Worm (Caenorhabditis elegans) whole organism, mixed stage, embryonic: Measurements from ENCODE around the gene Y45F10B.3.
"Not testable (repeated sequence)": the region's sequence is repeated elsewhere in the genome, so short reads cannot be mapped to it uniquely, and the experiment has no call there.

ENCODE experiments used
- M03D4.4 ChIP-seq: sonication (generic microtip); optimal IDR thresholded peaks from 2 replicates; lab custom pipeline; 2017; ENCODE audit warnings: mild to moderate bottlenecking, missing genetic modification characterization, missing compliant biosample characterization
- bed-3 ChIP-seq: fragments of 200-800 bp; sonication (Bioruptor generic); optimal IDR thresholded peaks from 3 replicates; lab custom pipeline; 2018; ENCODE audit warnings: mild to moderate bottlenecking, missing genetic modification characterization, moderate library complexity, missing compliant biosample characterization
- blmp-1 ChIP-seq: fragments of 150-350 bp; optimal IDR thresholded peaks from 2 replicates; lab custom pipeline; 2014; ENCODE audit warnings: missing biosample characterization, missing genetic modification characterization
- ceh-39 ChIP-seq: fragments of 150-350 bp; optimal IDR thresholded peaks from 2 replicates; lab custom pipeline; 2014; ENCODE audit warnings: missing biosample characterization, missing genetic modification characterization
- ceh-43 ChIP-seq: fragments of 200-800 bp; sonication (Bioruptor generic); optimal IDR thresholded peaks from 2 replicates; lab custom pipeline; 2018; ENCODE audit warnings: mild to moderate bottlenecking, missing genetic modification characterization, moderate library complexity, missing compliant biosample characterization
- ceh-83 ChIP-seq: fragments of 200-800 bp; sonication (Bioruptor generic); optimal IDR thresholded peaks from 2 replicates; lab custom pipeline; 2018; ENCODE audit warnings: mild to moderate bottlenecking, missing genetic modification characterization, missing compliant biosample characterization
- ces-1 ChIP-seq: fragments of 150-350 bp; optimal IDR thresholded peaks from 2 replicates; lab custom pipeline; 2014; ENCODE audit warnings: missing biosample characterization, missing genetic modification reagents, missing genetic modification characterization
- cnd-1 ChIP-seq: fragments of 200-800 bp; sonication (Bioruptor generic); optimal IDR thresholded peaks from 2 replicates; lab custom pipeline; 2018; ENCODE audit warnings: mild to moderate bottlenecking, missing genetic modification characterization, missing compliant biosample characterization
- drap-1 ChIP-seq: fragments of 200-800 bp; sonication (Bioruptor generic); optimal IDR thresholded peaks from 3 replicates; lab custom pipeline; 2018; ENCODE audit warnings: mild to moderate bottlenecking, missing genetic modification characterization, missing compliant biosample characterization
- elt-1 ChIP-seq: sonication (generic microtip); optimal IDR thresholded peaks from 2 replicates; lab custom pipeline; 2017; ENCODE audit warnings: missing genetic modification characterization, mild to moderate bottlenecking, missing compliant biosample characterization, antibody characterized with exemption, moderate library complexity, borderline replicate concordance; ENCODE audit not compliant: insufficient read depth
- elt-3 ChIP-seq: fragments of 150-350 bp; optimal IDR thresholded peaks from 2 replicates; lab custom pipeline; 2014; ENCODE audit warnings: missing biosample characterization, missing genetic modification characterization
- flh-1 ChIP-seq: fragments of 200-800 bp; sonication (Bioruptor generic); optimal IDR thresholded peaks from 2 replicates; lab custom pipeline; 2018; ENCODE audit warnings: mild to moderate bottlenecking, missing genetic modification characterization, moderate library complexity, missing compliant biosample characterization
- ham-2 ChIP-seq: fragments of 200-800 bp; sonication (Bioruptor generic); optimal IDR thresholded peaks from 2 replicates; lab custom pipeline; 2018; ENCODE audit warnings: mild to moderate bottlenecking, missing genetic modification characterization, missing compliant biosample characterization
- hlh-1 ChIP-seq: fragments of 150-350 bp; optimal IDR thresholded peaks from 2 replicates; lab custom pipeline; 2014; ENCODE audit warnings: missing biosample characterization, missing genetic modification reagents, missing genetic modification characterization
- lin-13 ChIP-seq: fragments of 150-350 bp; optimal IDR thresholded peaks from 2 replicates; lab custom pipeline; 2014; ENCODE audit warnings: missing biosample characterization, missing genetic modification characterization
- lin-32 ChIP-seq: fragments of 200-800 bp; sonication (Bioruptor generic); optimal IDR thresholded peaks from 2 replicates; lab custom pipeline; 2018; ENCODE audit warnings: mild to moderate bottlenecking, missing genetic modification characterization, missing compliant biosample characterization
- lsy-2 ChIP-seq: fragments of 150-350 bp; optimal IDR thresholded peaks from 2 replicates; lab custom pipeline; 2014; ENCODE audit warnings: missing biosample characterization, missing genetic modification characterization
- mab-5 ChIP-seq: fragments of 150-350 bp; optimal IDR thresholded peaks from 2 replicates; lab custom pipeline; 2014; ENCODE audit warnings: missing biosample characterization, missing genetic modification characterization
- mep-1 ChIP-seq: fragments of 150-350 bp; optimal IDR thresholded peaks from 2 replicates; lab custom pipeline; 2017; ENCODE audit warnings: missing biosample characterization, missing genetic modification reagents, missing genetic modification characterization, inconsistent platforms
- mls-2 ChIP-seq: sonication (generic microtip); optimal IDR thresholded peaks from 2 replicates; lab custom pipeline; 2016; ENCODE audit warnings: mild to moderate bottlenecking, missing genetic modification characterization, moderate library complexity, missing compliant biosample characterization
- nhr-12 ChIP-seq: fragments of 150-350 bp; optimal IDR thresholded peaks from 2 replicates; lab custom pipeline; 2014; ENCODE audit warnings: missing biosample characterization, missing genetic modification characterization
- nhr-2 ChIP-seq: fragments of 150-350 bp; optimal IDR thresholded peaks from 2 replicates; lab custom pipeline; 2014; ENCODE audit warnings: missing biosample characterization, missing genetic modification characterization
- nhr-237 ChIP-seq: fragments of 150-350 bp; optimal IDR thresholded peaks from 2 replicates; lab custom pipeline; 2014; ENCODE audit warnings: missing biosample characterization, missing genetic modification characterization
- nhr-28 ChIP-seq: fragments of 150-350 bp; optimal IDR thresholded peaks from 2 replicates; lab custom pipeline; 2014; ENCODE audit warnings: missing biosample characterization, missing genetic modification characterization
- nhr-76 ChIP-seq: sonication (generic microtip); optimal IDR thresholded peaks from 2 replicates; lab custom pipeline; 2017; ENCODE audit warnings: missing biosample characterization, missing genetic modification characterization
- pha-4 ChIP-seq: fragments of 150-350 bp; optimal IDR thresholded peaks from 2 replicates; lab custom pipeline; 2018; ENCODE audit warnings: missing biosample characterization, missing genetic modification reagents, missing genetic modification characterization
- sem-2 ChIP-seq: fragments of 200-800 bp; sonication (Bioruptor generic); optimal IDR thresholded peaks from 2 replicates; lab custom pipeline; 2018; ENCODE audit warnings: mild to moderate bottlenecking, missing genetic modification characterization, missing compliant biosample characterization
- sptf-1 ChIP-seq: sonication (generic microtip); optimal IDR thresholded peaks from 2 replicates; lab custom pipeline; 2017; ENCODE audit warnings: mild to moderate bottlenecking, missing genetic modification characterization, moderate library complexity, missing compliant biosample characterization
- tbx-8 ChIP-seq: fragments of 200-800 bp; sonication (Bioruptor generic); optimal IDR thresholded peaks from 2 replicates; lab custom pipeline; 2018; ENCODE audit warnings: mild to moderate bottlenecking, missing genetic modification characterization, moderate library complexity, missing compliant biosample characterization
- unc-120 ChIP-seq: sonication (generic microtip); optimal IDR thresholded peaks from 2 replicates; lab custom pipeline; 2017; ENCODE audit warnings: missing genetic modification characterization, missing compliant biosample characterization; ENCODE audit not compliant: poor library complexity, severe bottlenecking
- unc-62 ChIP-seq: fragments of 150-350 bp; optimal IDR thresholded peaks from 2 replicates; lab custom pipeline; 2014; ENCODE audit warnings: missing biosample characterization, missing genetic modification reagents, missing genetic modification characterization
- zip-8 ChIP-seq: fragments of 150-350 bp; optimal IDR thresholded peaks from 2 replicates; lab custom pipeline; 2014; ENCODE audit warnings: missing biosample characterization, missing genetic modification characterization
- ztf-11 ChIP-seq: fragments of 150-350 bp; optimal IDR thresholded peaks from 2 replicates; lab custom pipeline; 2014; ENCODE audit warnings: missing biosample characterization, missing genetic modification characterization

The Y45F10B.3 gene

DNA sequence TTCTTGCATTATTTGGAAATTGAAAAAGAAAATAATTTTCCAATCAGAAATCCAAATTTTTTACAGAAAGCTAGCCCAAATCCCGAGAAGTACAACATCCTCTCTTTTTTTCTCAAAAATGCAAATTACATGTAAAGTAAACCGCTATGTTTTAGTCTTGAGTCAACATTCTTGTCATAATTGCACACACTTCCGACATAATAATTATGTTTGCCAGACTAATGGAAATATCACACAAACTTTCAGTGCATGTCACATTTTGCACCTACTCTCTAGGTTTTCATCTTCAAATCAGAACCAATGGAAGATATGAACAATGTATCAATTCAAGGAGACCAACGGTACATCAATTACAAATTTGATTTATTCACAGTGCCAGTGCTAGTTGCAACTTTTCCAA lies 8.8 kb upstream of the Y45F10B.3 start, which contains the start of gene sru-11:
Gene sru-11 (plus strand): TSS at position 301 of the 400 bp plus-strand sequence.
- TF ChIP-seq flh-1 = no peak
- TF ChIP-seq bed-3 (GFP tag; lab: Kevin White, UChicago) = no peak
- no peak for TF ChIP-seq ztf-11 (tag; lab: Kevin White, UChicago)
- TF ChIP-seq ceh-43 = no peak
- TF ChIP-seq drap-1 (GFP tag; lab: Kevin White, UChicago) = no peak
- no peak for TF ChIP-seq cnd-1 (tag; lab: Kevin White, UChicago)
- TF ChIP-seq tbx-8 (GFP tag; lab: Kevin White, UChicago) = no peak
- no peak for TF ChIP-seq nhr-2 (tag; lab: Kevin White, UChicago)
- TF ChIP-seq sptf-1 (tag; lab: Kevin White, UChicago) = no peak
- TF ChIP-seq lin-32 = no peak
- no peak for TF ChIP-seq mls-2 (tag; lab: Kevin White, UChicago)
- TF ChIP-seq elt-3 (tag; lab: Kevin White, UChicago) = no peak

ce11 chrIV:13587175-13587574 lies 6.3 kb upstream of the Y45F10B.3 start, which contains the start of gene Y45F10B.12:
Gene Y45F10B.12, plus strand, starts transcription at chrIV:13587475.
- TF ChIP-seq lin-13 (tag; lab: Kevin White, UChicago) (no peak), bed-3 (GFP tag; lab: Kevin White, UChicago) (no peak), sptf-1 (tag; lab: Kevin White, UChicago) (no peak), blmp-1 (tag; lab: Kevin White, UChicago) (no peak), unc-120 (tag; lab: Kevin White, UChicago) (no peak), zip-8 (no peak), ztf-11 (tag; lab: Kevin White, UChicago) (no peak), cnd-1 (tag; lab: Kevin White, UChicago) (no peak), ceh-83 (GFP tag; lab: Kevin White, UChicago) (no peak), ceh-43 (no peak)

ce11 chrIV:13588544-13589043 lies 4.9 kb upstream of the Y45F10B.3 start, which contains the start of gene sru-9:
Gene sru-9, plus strand, starts transcription at chrIV:13588993.
- TF ChIP-seq mep-1, ceh-39, nhr-12 (tag; lab: Kevin White, UChicago): not testable (repeated sequence)

DNA sequence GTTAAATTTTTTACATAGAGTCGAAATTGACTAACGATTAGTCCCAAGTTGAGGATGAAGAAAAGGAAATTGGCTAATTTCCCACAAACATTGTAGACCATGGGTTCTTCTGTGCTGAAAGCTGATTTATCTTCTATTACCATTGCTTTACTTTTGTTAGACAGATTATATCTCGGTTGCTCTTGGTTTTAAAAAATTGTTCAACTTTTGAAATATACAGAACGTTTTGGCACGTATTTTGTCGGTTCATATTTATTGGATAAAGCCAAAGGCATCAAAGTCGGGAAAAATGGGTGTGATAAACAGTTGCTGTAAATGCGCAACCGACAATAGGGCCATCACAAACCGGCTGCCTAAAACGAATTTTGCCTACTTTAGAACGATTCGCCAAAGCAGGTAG lies 1.8 kb upstream of the Y45F10B.3 start, which contains the start of gene tsp-5:
Gene tsp-5 (minus strand): TSS at position 101 of the 400 bp plus-strand sequence.
- TF ChIP-seq cnd-1 (tag; lab: Kevin White, UChicago) (no peak), mep-1 (tag; lab: Kevin White, UChicago) (no peak), unc-120 (tag; lab: Kevin White, UChicago) (no peak), unc-62 (GFP tag; lab: Kevin White, UChicago) (no peak), nhr-237 (no peak), nhr-76 (no peak), mab-5 (tag; lab: Kevin White, UChicago) (no peak), elt-1 (tag; lab: Kevin White, UChicago) (no peak), blmp-1 (tag; lab: Kevin White, UChicago) (no peak), bed-3 (GFP tag; lab: Kevin White, UChicago) (no peak), hlh-1 (tag; lab: Kevin White, UChicago) (no peak), sem-2 (GFP tag; lab: Kevin White, UChicago) (no peak), drap-1 (GFP tag; lab: Kevin White, UChicago) (no peak)

ce11 chrIV:13597813-13598212 lies 4.4 kb downstream of the Y45F10B.3 start, which contains the start of gene Y45F10B.9:
Gene Y45F10B.9, minus strand, starts transcription at chrIV:13597913.
- TF ChIP-seq nhr-28; drap-1 (GFP tag; lab: Kevin White, UChicago); mab-5 (tag; lab: Kevin White, UChicago): not testable (repeated sequence)
- TF ChIP-seq, all 35 proteins: peak for 0; not testable (repeated sequence) for 35

DNA sequence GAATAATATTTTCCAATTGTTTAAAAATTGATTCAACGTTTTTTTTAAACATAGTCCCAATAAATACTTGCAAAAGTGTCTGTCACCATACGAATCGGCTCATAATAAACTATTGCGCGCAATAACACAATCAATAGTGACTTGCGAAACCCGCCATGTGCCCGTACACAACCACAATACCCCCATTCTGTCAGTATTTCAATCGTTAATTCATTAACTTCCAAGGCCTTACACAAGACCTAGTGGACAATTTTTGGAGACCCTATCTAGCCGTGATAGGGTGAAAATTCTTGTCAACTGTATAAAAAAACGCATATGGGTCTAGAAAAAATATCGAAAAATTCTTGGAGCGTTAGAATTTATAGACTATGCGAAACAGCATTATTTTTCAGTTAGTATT lies 7.2 kb downstream of the Y45F10B.3 start:
- no peak for TF ChIP-seq ham-2 (GFP tag; lab: Kevin White, UChicago)
- TF ChIP-seq M03D4.4 (tag; lab: Kevin White, UChicago) = no peak
- no peak for TF ChIP-seq ces-1 (GFP tag; lab: Kevin White, UChicago)
- no peak for TF ChIP-seq lin-13 (tag; lab: Kevin White, UChicago)
- TF ChIP-seq elt-3 (tag; lab: Kevin White, UChicago) = no peak
- no peak for TF ChIP-seq unc-120 (tag; lab: Kevin White, UChicago)
- TF ChIP-seq nhr-2 (tag; lab: Kevin White, UChicago) = no peak
- no peak for TF ChIP-seq ceh-83 (GFP tag; lab: Kevin White, UChicago)
- TF ChIP-seq mab-5 (tag; lab: Kevin White, UChicago) = no peak
- TF ChIP-seq nhr-12 (tag; lab: Kevin White, UChicago) = no peak
- no peak for TF ChIP-seq sem-2 (GFP tag; lab: Kevin White, UChicago)
- TF ChIP-seq nhr-28 = no peak
- no peak for TF ChIP-seq drap-1 (GFP tag; lab: Kevin White, UChicago)
- TF ChIP-seq ztf-11 (tag; lab: Kevin White, UChicago) = no peak
- no peak for TF ChIP-seq hlh-1 (tag; lab: Kevin White, UChicago)
- TF ChIP-seq mls-2 (tag; lab: Kevin White, UChicago) = no peak
- TF ChIP-seq pha-4 = no peak
- no peak for TF ChIP-seq unc-62 (GFP tag; lab: Kevin White, UChicago)
- no peak for TF ChIP-seq lsy-2 (tag; lab: Kevin White, UChicago)
